Fruit fly (Drosophila melanogaster) S2 (cell line): Measurements from ENCODE around the gene CG7409.

Source experiments
- CG8478 ChIP-seq: fragments of >200 bp; optimal IDR thresholded peaks from 2 replicates; lab custom pipeline; 2018
- CTCF ChIP-seq, 2 experiments: fragments of >200 bp; optimal IDR thresholded peaks; 2 replicates each; lab custom pipeline; 2018

Gene CG7409

dm6 chr3L:7792249-7792648 is 38.0 kb downstream of the CG7409 start:
- no peak for TF ChIP-seq CTCF (optimal IDR thresholded peaks at IDR 0.05; lab: Kevin White, UChicago)
- no peak for TF ChIP-seq CG8478 (lab: Kevin White, UChicago)

dm6 chr3L:7792775-7793174 is 38.6 kb downstream of the CG7409 start:
- TF ChIP-seq CTCF (optimal IDR thresholded peaks at IDR 0.05; lab: Kevin White, UChicago) (no peak), CG8478 (lab: Kevin White, UChicago) (no peak)

- no peak for TF ChIP-seq CG8478 (lab: Kevin White, UChicago)
- TF ChIP-seq CTCF (optimal IDR thresholded peaks at IDR 0.05; lab: Kevin White, UChicago): no peak
Measured at dm6 chr3L:7801308-7801893, 47.2 kb downstream of the CG7409 start.
